Worm (Caenorhabditis elegans): ENCODE measurements around the gene C08F1.8.

The C08F1.8 gene

ce11 chrII:1851716-1852115 lies 43.6 kb upstream of the C08F1.8 start (continued):
- TF ChIP-seq B0019.2 (GFP tag; conservative IDR thresholded peaks at IDR 0.05) (no peak), unc-62 (GFP tag; optimal IDR thresholded peaks at IDR 0.05) (no peak), hrde-1 (tag; optimal IDR thresholded peaks at IDR 0.05; ENCODE audit: borderline replicate concordance) (no peak), nhr-80 (tag; optimal IDR thresholded peaks at IDR 0.05) (peak; percentile 91), ztf-25 (GFP tag; IDR thresholded peaks at IDR 0.05) (no peak), madf-10 (tag; optimal IDR thresholded peaks at IDR 0.05) (no peak), Y56A3A.18 (GFP tag; IDR thresholded peaks at IDR 0.05) (no peak), nfyb-1 (GFP tag; IDR thresholded peaks at IDR 0.05) (peak; percentile 45; the same call in 1 of the 2 replicates), xnd-1 (tag; optimal IDR thresholded peaks at IDR 0.05) (no peak), ceh-100 (GFP tag; IDR thresholded peaks at IDR 0.05) (no peak), atf-7 (tag; optimal IDR thresholded peaks at IDR 0.05) (peak; percentile 56), ets-4 (GFP tag; optimal IDR thresholded peaks at IDR 0.05) (peak; percentile 85), egl-44 (GFP tag; IDR thresholded peaks at IDR 0.05) (no peak), mcd-1 (GFP tag; IDR thresholded peaks at IDR 0.05) (0 out of 2 replicates have a peak, but pooled peaks have one; percentile 21), him-1 (tag; optimal IDR thresholded peaks at IDR 0.05) (no peak), ztf-22 (GFP tag; optimal IDR thresholded peaks at IDR 0.05) (peak; percentile 82), dox-1 (GFP tag; IDR thresholded peaks at IDR 0.05) (peak; percentile 73), B0035.1 (tag; optimal IDR thresholded peaks at IDR 0.05) (no peak), F39B2.1 (GFP tag; IDR thresholded peaks at IDR 0.05) (no peak)

DNA sequence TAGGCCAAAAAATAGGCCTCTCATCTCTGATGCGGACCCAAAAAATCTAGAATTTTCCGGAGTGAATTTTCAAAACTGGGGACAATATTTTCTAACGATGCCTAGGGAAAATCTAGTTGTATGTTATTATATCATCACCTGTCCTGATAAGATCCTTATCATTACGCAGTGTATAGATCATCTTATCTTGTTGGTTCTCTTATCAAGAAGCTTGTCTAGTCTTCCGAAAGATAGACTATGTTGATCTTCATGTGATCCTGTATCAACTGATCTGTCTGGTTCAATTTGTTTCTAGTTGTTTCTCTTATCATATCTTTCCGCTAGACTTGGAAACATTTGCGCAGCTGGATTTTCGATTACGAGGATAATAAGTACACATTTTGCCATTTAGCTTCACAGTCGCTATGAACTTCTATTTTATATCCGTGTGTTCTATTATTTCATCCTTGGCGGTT lies 42.8 kb upstream of the C08F1.8 start, which contains the start of gene C52E2.3:
Gene C52E2.3, plus strand, starts transcription at position 405 of the 455 bp plus-strand sequence.
- no peak for TF ChIP-seq let-607 (tag; optimal IDR thresholded peaks at IDR 0.05)
- no peak for TF ChIP-seq nhr-120 (GFP tag; IDR thresholded peaks at IDR 0.05)
- no peak for TF ChIP-seq B0035.1 (tag; optimal IDR thresholded peaks at IDR 0.05)
- TF ChIP-seq tbx-9 (tag; optimal IDR thresholded peaks at IDR 0.05; ENCODE audit: borderline replicate concordance), result no peak
- TF ChIP-seq lsl-1 (GFP tag; optimal IDR thresholded peaks at IDR 0.05), result no peak
- TF ChIP-seq somi-1 (GFP tag; optimal IDR thresholded peaks at IDR 0.05), result no peak
- TF ChIP-seq attf-3 (GFP tag; conservative IDR thresholded peaks at IDR 0.05), result no peak

DNA sequence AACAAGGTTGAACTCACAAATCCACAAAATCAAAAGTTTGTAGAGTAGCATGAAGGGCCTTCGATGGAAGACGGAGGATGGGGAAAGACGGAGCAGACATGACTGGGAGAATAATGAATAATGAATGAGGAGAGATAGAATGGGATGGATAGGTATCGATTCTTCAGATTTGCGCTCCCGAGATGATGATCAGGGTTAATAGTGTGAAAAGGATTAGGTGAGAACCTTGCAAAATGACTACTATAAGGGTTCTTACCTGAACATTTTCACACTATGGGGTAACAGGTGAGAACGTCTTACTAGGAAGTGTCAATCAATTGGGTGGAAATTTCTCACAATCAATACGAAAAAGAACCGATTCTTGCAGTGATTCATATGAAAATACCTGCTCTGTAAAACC lies 42.2 kb upstream of the C08F1.8 start, which contains the start of gene fbxb-96:
Gene fbxb-96, minus strand, starts transcription at position 101 of the 400 bp plus-strand sequence.
- no peak for TF ChIP-seq hlh-26 (GFP tag; conservative IDR thresholded peaks at IDR 0.05)
- TF ChIP-seq tbp1 (GFP tag; optimal IDR thresholded peaks at IDR 0.05), result no peak
- no peak for TF ChIP-seq dpl-1 (GFP tag; optimal IDR thresholded peaks at IDR 0.05)
- TF ChIP-seq hlh-12 (tag; optimal IDR thresholded peaks at IDR 0.05), result no peak
- no peak for TF ChIP-seq rcor-1 (GFP tag; IDR thresholded peaks at IDR 0.05)
- TF ChIP-seq lsy-27 (tag; optimal IDR thresholded peaks at IDR 0.05; ENCODE audit: borderline replicate concordance, insufficient read depth), result no peak
- no peak for TF ChIP-seq ztf-26 (tag; optimal IDR thresholded peaks at IDR 0.05)

- peak; percentile 20; the same call in 1 of the 2 replicates for TF ChIP-seq hmg-1.2 (GFP tag; IDR thresholded peaks at IDR 0.05)
- TF ChIP-seq lsl-1 (GFP tag; optimal IDR thresholded peaks at IDR 0.05), result no peak
- TF ChIP-seq ztf-3 (GFP tag; optimal IDR thresholded peaks at IDR 0.05), result no peak
- peak; percentile 42; the same call in 1 of the 2 replicates for TF ChIP-seq madf-6 (GFP tag; IDR thresholded peaks at IDR 0.05)
Measured at ce11 chrII:1848109-1848508, 40.0 kb upstream of the C08F1.8 start, which contains the start of gene fbxb-97. Gene fbxb-97 (minus strand): TSS chrII:1848161.
